Fruit fly (Drosophila melanogaster) whole organism, embryonic: ENCODE data around the gene CG32695.

ENCODE experiments used
- Atf-2 ChIP-seq: fragments of 200-800 bp; sonication (Bioruptor generic); optimal IDR thresholded peaks from 2 replicates; lab custom pipeline; 2016; ENCODE audit warnings: missing biosample characterization, missing genetic modification characterization
- BtbVII ChIP-seq: fragments of 200-800 bp; sonication (Bioruptor generic); optimal IDR thresholded peaks from 3 replicates; lab custom pipeline; 2017; ENCODE audit warnings: missing biosample characterization, mild to moderate bottlenecking, missing genetic modification characterization
- CG11398 ChIP-seq: fragments of 200-800 bp; sonication (Bioruptor generic); optimal IDR thresholded peaks from 2 replicates; lab custom pipeline; 2016; ENCODE audit warnings: missing biosample characterization, missing genetic modification characterization
- CG11695 ChIP-seq: fragments of 200-800 bp; sonication (Bioruptor generic); IDR thresholded peaks from 3 replicates; pipeline ENCODE4 v1.3.6; 2022; ENCODE audit warnings: missing biosample characterization, missing genetic modification characterization
- CG12769 ChIP-seq: fragments of 200-800 bp; sonication (Bioruptor generic); optimal IDR thresholded peaks from 2 replicates; lab custom pipeline; 2019; ENCODE audit warnings: missing biosample characterization, mild to moderate bottlenecking, missing genetic modification characterization, moderate library complexity
- CG14441 ChIP-seq: fragments of 200-800 bp; sonication (Bioruptor generic); IDR thresholded peaks from 2 replicates; pipeline ENCODE4 v1.3.6; 2022; ENCODE audit warnings: missing biosample characterization, missing genetic modification characterization
- CG1832 ChIP-seq: fragments of 200-800 bp; sonication (Bioruptor generic); optimal IDR thresholded peaks from 2 replicates; lab custom pipeline; 2017; ENCODE audit warnings: missing biosample characterization, mild to moderate bottlenecking, missing genetic modification characterization, inconsistent platforms
- CG2678 ChIP-seq: fragments of 200-800 bp; sonication (Bioruptor generic); optimal IDR thresholded peaks from 3 replicates; lab custom pipeline; 2019; ENCODE audit warnings: missing biosample characterization, mild to moderate bottlenecking, missing genetic modification characterization, moderate library complexity
- CG3726 ChIP-seq: fragments of 200-800 bp; sonication (Bioruptor generic); IDR thresholded peaks from 3 replicates; pipeline ENCODE4, ENCODE4 v1.3.6; 2022; ENCODE audit warnings: missing biosample characterization, missing genetic modification characterization
- CG3995 ChIP-seq: fragments of 200-800 bp; sonication (Bioruptor generic); optimal IDR thresholded peaks from 3 replicates; lab custom pipeline; 2016; ENCODE audit warnings: missing biosample characterization, missing genetic modification characterization
- CG6272 ChIP-seq: fragments of 200-800 bp; sonication (Bioruptor generic); IDR thresholded peaks from 2 replicates; pipeline ENCODE4 v1.3.6; 2022; ENCODE audit warnings: missing biosample characterization, missing genetic modification characterization
- CG7963 ChIP-seq: fragments of 200-800 bp; sonication (Bioruptor generic); IDR thresholded peaks from 3 replicates; pipeline ENCODE4 v1.3.6; 2022; ENCODE audit warnings: missing biosample characterization, missing genetic modification characterization; ENCODE audit not compliant: partially characterized antibody
- CG8290 ChIP-seq, 3 experiments: fragments of 200-800 bp; sonication (Bioruptor generic); optimal IDR thresholded peaks; 2 replicates each; lab custom pipeline; 2016 to 2019; ENCODE audit warnings: missing biosample characterization in 3 of 3, missing genetic modification characterization in 3 of 3, mild to moderate bottlenecking in 2 of 3, moderate library complexity in 1 of 3
- Chrac-16 ChIP-seq: fragments of 200-800 bp; sonication (Bioruptor generic); optimal IDR thresholded peaks from 3 replicates; lab custom pipeline; 2016; ENCODE audit warnings: missing biosample characterization, missing genetic modification characterization
- D19A ChIP-seq: fragments of 200-800 bp; optimal IDR thresholded peaks from 3 replicates; lab custom pipeline; 2019; ENCODE audit warnings: missing biosample characterization, mild to moderate bottlenecking, missing genetic modification characterization, moderate library complexity
- Deaf1 ChIP-seq: fragments of 200-800 bp; optimal IDR thresholded peaks from 3 replicates; lab custom pipeline; 2019; ENCODE audit warnings: missing biosample characterization, mild to moderate bottlenecking, missing genetic modification characterization, moderate library complexity
- Dip3 ChIP-seq: fragments of 200-800 bp; sonication (Bioruptor generic); optimal IDR thresholded peaks from 3 replicates; lab custom pipeline; 2016; ENCODE audit warnings: missing biosample characterization, missing genetic modification characterization
- Elba2 ChIP-seq: fragments of 200-800 bp; sonication (Bioruptor generic); optimal IDR thresholded peaks from 3 replicates; lab custom pipeline; 2016; ENCODE audit warnings: missing biosample characterization, missing genetic modification characterization
- Ets97D ChIP-seq: fragments of 200-800 bp; sonication (Bioruptor generic); optimal IDR thresholded peaks from 3 replicates; lab custom pipeline; 2016; ENCODE audit warnings: missing biosample characterization, missing genetic modification characterization
- Gsc ChIP-seq: fragments of 200-800 bp; sonication (Bioruptor generic); IDR thresholded peaks from 2 replicates; pipeline ENCODE4 v1.3.6; 2022; ENCODE audit warnings: missing biosample characterization, missing genetic modification characterization
- HmgZ ChIP-seq: fragments of 200-800 bp; sonication (Bioruptor generic); optimal IDR thresholded peaks from 2 replicates; lab custom pipeline; 2018; ENCODE audit warnings: missing biosample characterization, mild to moderate bottlenecking, missing genetic modification characterization
- Hr39 ChIP-seq: fragments of >200 bp; optimal IDR thresholded peaks from 2 replicates; lab custom pipeline; 2017
- Meics ChIP-seq: fragments of 200-800 bp; sonication (Bioruptor generic); optimal IDR thresholded peaks from 2 replicates; lab custom pipeline; 2017; ENCODE audit warnings: missing biosample characterization, mild to moderate bottlenecking, missing genetic modification characterization
- Nf-YB ChIP-seq: fragments of 200-800 bp; sonication (Bioruptor generic); optimal IDR thresholded peaks from 3 replicates; lab custom pipeline; 2019; ENCODE audit warnings: missing biosample characterization, mild to moderate bottlenecking, missing genetic modification characterization, moderate library complexity
- Ptx1 ChIP-seq: fragments of 200-800 bp; sonication (Bioruptor generic); IDR thresholded peaks from 2 replicates; pipeline ENCODE4 v1.3.6; 2022; ENCODE audit warnings: missing biosample characterization, missing genetic modification characterization
- abd-A ChIP-seq: fragments of 200-800 bp; sonication (Bioruptor generic); optimal IDR thresholded peaks from 3 replicates; lab custom pipeline; 2019; ENCODE audit warnings: missing biosample characterization, mild to moderate bottlenecking, missing genetic modification characterization, moderate library complexity
- aop ChIP-seq: fragments of 200-800 bp; sonication (Bioruptor generic); IDR thresholded peaks from 2 replicates; pipeline ENCODE4 v1.3.6; 2022; ENCODE audit warnings: missing biosample characterization, missing genetic modification characterization
- ems ChIP-seq: fragments of 200-800 bp; sonication (Bioruptor generic); optimal IDR thresholded peaks from 3 replicates; lab custom pipeline; 2016; ENCODE audit warnings: missing biosample characterization, missing genetic modification characterization
- en ChIP-seq: fragments of 200-800 bp; sonication (Bioruptor generic); optimal IDR thresholded peaks from 2 replicates; lab custom pipeline; 2016; ENCODE audit warnings: missing biosample characterization, missing genetic modification characterization
- gem ChIP-seq: fragments of 200-800 bp; sonication (Bioruptor generic); optimal IDR thresholded peaks from 2 replicates; lab custom pipeline; 2019; ENCODE audit warnings: missing biosample characterization, mild to moderate bottlenecking, missing genetic modification characterization, moderate library complexity
- hth ChIP-seq: fragments of >200 bp; optimal IDR thresholded peaks from 2 replicates; lab custom pipeline; 2017; ENCODE audit warnings: inconsistent platforms
- lab ChIP-seq: fragments of 200-800 bp; sonication (Bioruptor generic); optimal IDR thresholded peaks from 3 replicates; lab custom pipeline; 2017; ENCODE audit warnings: missing biosample characterization, missing genetic modification characterization, mild to moderate bottlenecking, moderate library complexity, missing genetic modification reagents
- maf-S ChIP-seq: fragments of 200-800 bp; sonication (Bioruptor generic); optimal IDR thresholded peaks from 2 replicates; lab custom pipeline; 2016; ENCODE audit warnings: missing biosample characterization, missing genetic modification characterization
- mam ChIP-seq: fragments of 200-800 bp; sonication (Bioruptor generic); optimal IDR thresholded peaks from 3 replicates; lab custom pipeline; 2016; ENCODE audit warnings: missing biosample characterization, missing genetic modification characterization
- pnt ChIP-seq: fragments of 200-800 bp; sonication (Bioruptor generic); optimal IDR thresholded peaks from 3 replicates; lab custom pipeline; 2016; ENCODE audit warnings: missing biosample characterization, missing genetic modification characterization
- row ChIP-seq: fragments of 200-800 bp; sonication (Bioruptor generic); IDR thresholded peaks from 3 replicates; pipeline ENCODE4 v1.3.6; 2022; ENCODE audit warnings: missing biosample characterization, missing genetic modification characterization
- stwl ChIP-seq: fragments of 200-800 bp; sonication (Bioruptor generic); optimal IDR thresholded peaks from 3 replicates; lab custom pipeline; 2018; ENCODE audit warnings: missing biosample characterization, mild to moderate bottlenecking, missing genetic modification characterization, moderate library complexity
- vfl ChIP-seq: fragments of 200-800 bp; sonication (Bioruptor generic); optimal IDR thresholded peaks from 2 replicates; lab custom pipeline; 2016; ENCODE audit warnings: missing biosample characterization, missing genetic modification characterization

CG32695 gene

dm6 chrX:9868510-9869248 lies 5.2 kb downstream of the CG32695 start, which contains the start of gene CG45060 (continued):
- TF ChIP-seq lab (GFP tag; lab: Kevin White, UChicago): peak; percentile 9
- peak; percentile 83 for TF ChIP-seq BtbVII (GFP tag; lab: Kevin White, UChicago)
- TF ChIP-seq row (GFP tag; lab: Robert Waterston, UW): 0 out of 3 replicates have a peak, but pooled peaks have one; percentile 8
- TF ChIP-seq Elba2 (GFP tag; lab: Kevin White, UChicago): no peak
- peak; percentile 14 for TF ChIP-seq CG3995 (GFP tag; lab: Kevin White, UChicago)
- no peak for TF ChIP-seq Dip3
- TF ChIP-seq Deaf1: peak; percentile 85
- TF ChIP-seq Nf-YB (GFP tag; lab: Kevin White, UChicago): peak; percentile 82
- no peak for TF ChIP-seq Meics (GFP tag; lab: Kevin White, UChicago)
- peak; percentile 4 for TF ChIP-seq CG2678 (tag; lab: Kevin White, UChicago)
- TF ChIP-seq CG14441 (GFP tag; lab: Robert Waterston, UW): no peak
- no peak for TF ChIP-seq CG11695 (GFP tag; lab: Robert Waterston, UW)
- no peak for TF ChIP-seq maf-S (GFP tag; lab: Kevin White, UChicago)
- no peak for TF ChIP-seq CG8290 (GFP tag; optimal IDR thresholded peaks at IDR 0.05; lab: Kevin White, UChicago)
- TF ChIP-seq CG8290 (tag; optimal IDR thresholded peaks at IDR 0.05; lab: Kevin White, UChicago): peak in 1 of 2 experiments; percentile 33
- TF ChIP-seq CG7963: no peak
- no peak for TF ChIP-seq pnt (GFP tag; lab: Kevin White, UChicago)
- TF ChIP-seq D19A (tag; lab: Kevin White, UChicago): peak; percentile 47
- no peak for TF ChIP-seq Atf-2 (GFP tag; lab: Kevin White, UChicago)
- TF ChIP-seq HmgZ (tag; lab: Kevin White, UChicago): peak; percentile 36
- TF ChIP-seq Ets97D (GFP tag; lab: Kevin White, UChicago): peak; percentile 26
- TF ChIP-seq abd-A (tag; lab: Kevin White, UChicago): no peak
- TF ChIP-seq CG12769 (tag; lab: Kevin White, UChicago): peak; percentile 85
- TF ChIP-seq, all 482 proteins: peak for 36

- no peak for TF ChIP-seq ems
- no peak for TF ChIP-seq en (GFP tag; lab: Kevin White, UChicago)
- TF ChIP-seq CG14441 (GFP tag; lab: Robert Waterston, UW): no peak
- no peak for TF ChIP-seq Ptx1 (GFP tag; lab: Robert Waterston, UW)
- no peak for TF ChIP-seq stwl
- TF ChIP-seq hth (lab: Kevin White, UChicago): no peak
- TF ChIP-seq CG3726 (GFP tag; lab: Robert Waterston, UW): no peak
- no peak for TF ChIP-seq vfl (GFP tag; lab: Kevin White, UChicago)
- TF ChIP-seq CG11398 (GFP tag; lab: Kevin White, UChicago): no peak
- no peak for TF ChIP-seq Gsc (GFP tag; lab: Robert Waterston, UW)
- no peak for TF ChIP-seq Chrac-16 (GFP tag; lab: Kevin White, UChicago)
- TF ChIP-seq CG6272 (GFP tag; lab: Robert Waterston, UW): no peak
- TF ChIP-seq, all 482 proteins: peak for 0
Observed at dm6 chrX:9864882-9865281, 9.0 kb downstream of the CG32695 start, which contains the start of gene Ser7. Ser7 (plus strand) TSS chrX:9865233.

- TF ChIP-seq Hr39 (lab: Kevin White, UChicago) (peak; percentile 74), aop (GFP tag; lab: Robert Waterston, UW) (no peak)
Observed at dm6 chrX:9847529-9847928, 26.3 kb downstream of the CG32695 start.

dm6 chrX:9833028-9833427 lies 40.8 kb downstream of the CG32695 start:
- TF ChIP-seq CG1832 (GFP tag; lab: Kevin White, UChicago) (peak; percentile 8), mam (GFP tag; lab: Kevin White, UChicago) (no peak), gem (tag; lab: Kevin White, UChicago) (no peak)
- TF ChIP-seq, all 482 proteins: peak for 1
